Worm (Caenorhabditis elegans) whole organism, L1 larva: Measurements from ENCODE around the gene lst-4.

Experiments
- C04F5.9 ChIP-seq: sonication (generic microtip); optimal IDR thresholded peaks from 2 replicates; lab custom pipeline; 2016; ENCODE audit warnings: missing genetic modification characterization, missing compliant biosample characterization
- C16A3.4 ChIP-seq: fragments of 150-350 bp; optimal IDR thresholded peaks from 2 replicates; lab custom pipeline; 2014; ENCODE audit warnings: missing biosample characterization, missing genetic modification characterization
- C34B4.2 ChIP-seq: sonication (generic microtip); optimal IDR thresholded peaks from 2 replicates; lab custom pipeline; 2017; ENCODE audit warnings: mild to moderate bottlenecking, missing genetic modification characterization, missing compliant biosample characterization
- F16B12.6 ChIP-seq: fragments of 150-350 bp; optimal IDR thresholded peaks from 2 replicates; lab custom pipeline; 2014; ENCODE audit warnings: missing biosample characterization, missing genetic modification characterization
- aha-1 ChIP-seq: fragments of 150-350 bp; optimal IDR thresholded peaks from 2 replicates; lab custom pipeline; 2014; ENCODE audit warnings: missing biosample characterization, missing genetic modification characterization
- alr-1 ChIP-seq: fragments of 200-800 bp; sonication (Bioruptor generic); optimal IDR thresholded peaks from 2 replicates; lab custom pipeline; 2018; ENCODE audit warnings: borderline replicate concordance, mild to moderate bottlenecking, missing genetic modification characterization, missing compliant biosample characterization
- aly-2 ChIP-seq: fragments of 150-350 bp; optimal IDR thresholded peaks from 2 replicates; lab custom pipeline; 2014; ENCODE audit warnings: missing biosample characterization, missing genetic modification characterization
- ama-1 ChIP-seq: fragments of 150-350 bp; optimal IDR thresholded peaks from 2 replicates; lab custom pipeline; 2014
- blmp-1 ChIP-seq: fragments of 150-350 bp; optimal IDR thresholded peaks from 2 replicates; lab custom pipeline; 2014; ENCODE audit warnings: missing biosample characterization, missing genetic modification characterization
- ceh-63 ChIP-seq: fragments of 200-800 bp; sonication (Bioruptor generic); optimal IDR thresholded peaks from 2 replicates; lab custom pipeline; 2018; ENCODE audit warnings: mild to moderate bottlenecking, missing genetic modification characterization, missing compliant biosample characterization
- ceh-8 ChIP-seq: fragments of 200-800 bp; sonication (Bioruptor generic); optimal IDR thresholded peaks from 2 replicates; lab custom pipeline; 2018; ENCODE audit warnings: mild to moderate bottlenecking, missing genetic modification characterization, moderate library complexity, missing compliant biosample characterization
- ceh-82 ChIP-seq, 3 experiments: fragments of 150-350 bp in 1 of 3; sonication (generic microtip) in 2 of 3; optimal IDR thresholded peaks; 2 replicates each; lab custom pipeline; 2014 to 2017; ENCODE audit warnings: missing biosample characterization in 3 of 3, missing genetic modification characterization in 3 of 3
- ceh-90 ChIP-seq: sonication (generic microtip); optimal IDR thresholded peaks from 2 replicates; lab custom pipeline; 2016; ENCODE audit warnings: missing genetic modification characterization, missing compliant biosample characterization
- dpl-1 ChIP-seq, 3 experiments: fragments of 150-350 bp in 2 of 3; sonication (generic microtip) in 1 of 3; optimal IDR thresholded peaks; 2 replicates each; lab custom pipeline; 2014 to 2017; ENCODE audit warnings: missing biosample characterization in 3 of 3, missing genetic modification characterization in 3 of 3, missing genetic modification reagents in 3 of 3
- dsc-1 ChIP-seq: sonication (generic microtip); optimal IDR thresholded peaks from 2 replicates; lab custom pipeline; 2016; ENCODE audit warnings: mild to moderate bottlenecking, missing genetic modification characterization, missing compliant biosample characterization
- egl-13 ChIP-seq: sonication (generic microtip); optimal IDR thresholded peaks from 2 replicates; lab custom pipeline; 2016; ENCODE audit warnings: missing genotype, missing genetic modification reagents, missing genetic modification characterization, missing compliant biosample characterization
- elt-2 ChIP-seq: sonication (generic microtip); optimal IDR thresholded peaks from 2 replicates; lab custom pipeline; 2016; ENCODE audit warnings: missing genetic modification characterization, mild to moderate bottlenecking, inconsistent platforms, missing compliant biosample characterization, missing genetic modification reagents
- elt-3 ChIP-seq, 6 experiments: fragments of 150-350 bp in 1 of 6; sonication (generic microtip); optimal IDR thresholded peaks; 2 replicates each; lab custom pipeline; 2017 to 2018; ENCODE audit warnings: missing biosample characterization in 6 of 6, missing genetic modification characterization in 6 of 6, inconsistent platforms in 1 of 6
- fkh-4 ChIP-seq: sonication (generic microtip); optimal IDR thresholded peaks from 2 replicates; lab custom pipeline; 2016; ENCODE audit warnings: missing compliant biosample characterization, missing genetic modification characterization, borderline replicate concordance
- fkh-8 ChIP-seq: sonication (generic microtip); optimal IDR thresholded peaks from 2 replicates; lab custom pipeline; 2016; ENCODE audit warnings: mild to moderate bottlenecking, missing genetic modification characterization, missing compliant biosample characterization
- fos-1 ChIP-seq: fragments of 150-350 bp; optimal IDR thresholded peaks from 2 replicates; lab custom pipeline; 2014; ENCODE audit warnings: missing biosample characterization, missing genetic modification characterization
- hlh-17 ChIP-seq: fragments of 200-800 bp; sonication (Bioruptor generic); optimal IDR thresholded peaks from 2 replicates; lab custom pipeline; 2018; ENCODE audit warnings: missing genetic modification characterization, mild to moderate bottlenecking, missing compliant biosample characterization, moderate library complexity, borderline replicate concordance
- irx-1 ChIP-seq: sonication (generic microtip); optimal IDR thresholded peaks from 2 replicates; lab custom pipeline; 2016; ENCODE audit warnings: missing genetic modification characterization, missing compliant biosample characterization
- jun-1 ChIP-seq: fragments of 150-350 bp; optimal IDR thresholded peaks from 2 replicates; lab custom pipeline; 2014; ENCODE audit warnings: missing biosample characterization, missing genetic modification reagents, missing genetic modification characterization
- lin-13 ChIP-seq: fragments of 150-350 bp; optimal IDR thresholded peaks from 2 replicates; lab custom pipeline; 2014; ENCODE audit warnings: missing biosample characterization, missing genetic modification reagents, missing genetic modification characterization
- lin-14 ChIP-seq: fragments of 200-800 bp; sonication (Bioruptor generic); optimal IDR thresholded peaks from 2 replicates; lab custom pipeline; 2018; ENCODE audit warnings: mild to moderate bottlenecking, missing genetic modification characterization, moderate library complexity, missing compliant biosample characterization
- lir-3 ChIP-seq: sonication (generic microtip); optimal IDR thresholded peaks from 2 replicates; lab custom pipeline; 2016; ENCODE audit warnings: mild to moderate bottlenecking, missing genetic modification characterization, moderate library complexity, missing compliant biosample characterization; ENCODE audit not compliant: poor library complexity
- lsy-2 ChIP-seq, 2 experiments: fragments of 150-350 bp; optimal IDR thresholded peaks; 2 replicates each; lab custom pipeline; 2014; ENCODE audit warnings: missing biosample characterization in 2 of 2, missing genetic modification characterization in 2 of 2
- mdl-1 ChIP-seq, 2 experiments: fragments of 150-350 bp; optimal IDR thresholded peaks; 2 replicates each; lab custom pipeline; 2014 to 2017; ENCODE audit warnings: missing biosample characterization in 2 of 2, missing genetic modification characterization in 2 of 2, inconsistent platforms in 1 of 2
- mep-1 ChIP-seq: fragments of 150-350 bp; optimal IDR thresholded peaks from 2 replicates; lab custom pipeline; 2014; ENCODE audit warnings: missing biosample characterization, missing genetic modification characterization
- nhr-12 ChIP-seq: sonication (generic microtip); optimal IDR thresholded peaks from 2 replicates; lab custom pipeline; 2017; ENCODE audit warnings: missing biosample characterization, missing genetic modification characterization
- nhr-19 ChIP-seq: fragments of 200-800 bp; sonication (Bioruptor generic); conservative IDR thresholded peaks from 2 replicates; pipeline ENCODE4 v1.3.6; 2022; ENCODE audit warnings: missing genetic modification characterization, missing compliant biosample characterization
- nhr-237 ChIP-seq: fragments of 150-350 bp; optimal IDR thresholded peaks from 2 replicates; lab custom pipeline; 2014; ENCODE audit warnings: missing biosample characterization, missing genetic modification characterization
- nhr-47 ChIP-seq: sonication (generic microtip); optimal IDR thresholded peaks from 2 replicates; lab custom pipeline; 2016; ENCODE audit warnings: mild to moderate bottlenecking, missing genetic modification characterization, moderate library complexity, missing compliant biosample characterization
- nhr-71 ChIP-seq: sonication (generic microtip); optimal IDR thresholded peaks from 2 replicates; lab custom pipeline; 2016; ENCODE audit warnings: mild to moderate bottlenecking, missing genetic modification characterization, moderate library complexity, missing compliant biosample characterization
- nhr-77 ChIP-seq: fragments of 150-350 bp; optimal IDR thresholded peaks from 2 replicates; lab custom pipeline; 2014; ENCODE audit warnings: missing biosample characterization, missing genetic modification characterization
- nhr-84 ChIP-seq: sonication (generic microtip); optimal IDR thresholded peaks from 2 replicates; lab custom pipeline; 2017; ENCODE audit warnings: missing biosample characterization, missing genetic modification characterization
- nhr-90 ChIP-seq: sonication (generic microtip); optimal IDR thresholded peaks from 2 replicates; lab custom pipeline; 2016; ENCODE audit warnings: mild to moderate bottlenecking, missing genetic modification characterization, missing compliant biosample characterization; ENCODE audit not compliant: poor library complexity
- pag-3 ChIP-seq: sonication (generic microtip); optimal IDR thresholded peaks from 2 replicates; lab custom pipeline; 2017; ENCODE audit warnings: missing genetic modification characterization, mild to moderate bottlenecking, missing compliant biosample characterization, antibody characterized with exemption, borderline replicate concordance; ENCODE audit not compliant: insufficient read depth
- pax-3 ChIP-seq: fragments of 200-800 bp; sonication (Bioruptor generic); optimal IDR thresholded peaks from 2 replicates; lab custom pipeline; 2018; ENCODE audit warnings: mild to moderate bottlenecking, missing genetic modification characterization, moderate library complexity, missing compliant biosample characterization
- skn-1 ChIP-seq: fragments of 150-350 bp; optimal IDR thresholded peaks from 2 replicates; lab custom pipeline; 2014; ENCODE audit warnings: missing biosample characterization, missing genetic modification characterization
- snpc-4 ChIP-seq: fragments of 150-350 bp; optimal IDR thresholded peaks from 2 replicates; lab custom pipeline; 2014; ENCODE audit warnings: missing biosample characterization, missing genetic modification characterization
- sptf-1 ChIP-seq: fragments of 150-350 bp; optimal IDR thresholded peaks from 2 replicates; lab custom pipeline; 2014; ENCODE audit warnings: missing biosample characterization, missing genetic modification characterization
- sup-37 ChIP-seq: fragments of 200-800 bp; sonication (Bioruptor generic); optimal IDR thresholded peaks from 2 replicates; lab custom pipeline; 2018; ENCODE audit warnings: mild to moderate bottlenecking, missing genetic modification characterization, missing compliant biosample characterization
- tbx-2 ChIP-seq: sonication (generic microtip); optimal IDR thresholded peaks from 2 replicates; lab custom pipeline; 2016; ENCODE audit warnings: missing genetic modification characterization, missing compliant biosample characterization
- unc-130 ChIP-seq: fragments of 150-350 bp; optimal IDR thresholded peaks from 2 replicates; lab custom pipeline; 2017; ENCODE audit warnings: missing biosample characterization, missing genetic modification characterization, inconsistent platforms
- unc-62 ChIP-seq: fragments of 150-350 bp; optimal IDR thresholded peaks from 2 replicates; lab custom pipeline; 2014; ENCODE audit warnings: missing biosample characterization, missing genetic modification reagents, missing genetic modification characterization
- vab-15 ChIP-seq: sonication (generic microtip); optimal IDR thresholded peaks from 2 replicates; lab custom pipeline; 2017; ENCODE audit warnings: missing genotype, mild to moderate bottlenecking, missing genetic modification characterization, missing compliant biosample characterization
- xbp-1 ChIP-seq: sonication (generic microtip); optimal IDR thresholded peaks from 2 replicates; lab custom pipeline; 2016; ENCODE audit warnings: missing genetic modification characterization, missing compliant biosample characterization
- ztf-11 ChIP-seq, 2 experiments: sonication (generic microtip); optimal IDR thresholded peaks; 2 replicates each; lab custom pipeline; 2016 to 2017; ENCODE audit warnings: missing genetic modification characterization in 2 of 2, missing biosample characterization in 1 of 2, missing compliant biosample characterization in 1 of 2

lst-4 gene

DNA sequence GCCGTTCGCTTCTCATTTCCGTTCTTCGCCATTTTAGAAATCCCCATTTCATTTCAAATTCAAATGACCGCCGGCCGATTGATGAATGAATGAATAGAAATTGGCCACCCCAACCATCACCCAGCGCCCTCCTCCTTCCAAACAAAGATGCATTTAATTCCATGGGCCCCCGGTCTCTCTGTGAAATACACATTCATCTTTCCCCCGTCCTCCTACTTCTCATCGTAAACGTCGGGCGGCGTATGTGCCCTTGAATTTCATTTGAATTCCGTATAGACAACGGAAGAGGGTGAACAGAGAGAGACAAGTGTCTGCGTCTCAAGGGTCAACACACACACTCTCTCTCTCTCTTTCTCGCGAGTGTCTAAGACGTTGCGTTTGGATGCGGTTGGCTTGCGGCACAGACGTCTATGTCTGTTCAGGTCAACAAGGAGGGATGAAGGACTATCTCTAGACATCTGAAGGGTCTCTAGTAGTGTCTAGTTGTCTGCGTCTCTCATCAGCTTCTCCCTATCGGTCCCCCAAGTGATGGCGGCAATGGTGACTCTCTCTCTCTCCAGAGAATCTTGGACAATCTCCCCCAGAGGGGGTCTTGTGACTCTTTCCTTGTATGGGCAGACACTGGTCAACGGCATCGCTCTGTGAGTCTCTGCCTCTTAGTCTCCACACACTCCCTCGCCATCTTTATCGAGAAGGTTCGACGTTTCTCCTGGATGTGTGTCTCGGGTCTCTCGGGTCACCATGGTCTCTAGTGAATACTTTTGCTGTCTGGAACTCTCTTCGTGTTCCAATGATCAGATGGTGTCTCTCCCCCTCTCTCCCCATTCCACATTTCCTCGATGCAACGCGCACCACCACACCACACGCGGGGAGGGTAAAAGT, 36.8 kb downstream of the lst-4 start (continued):
- TF ChIP-seq jun-1 (tag; lab: Kevin White, UChicago), result peak; percentile 60
- TF ChIP-seq F16B12.6 (tag; lab: Kevin White, UChicago), result no peak
- TF ChIP-seq nhr-77 (tag; lab: Kevin White, UChicago), result no peak
- no peak for TF ChIP-seq ceh-8 (GFP tag; lab: Kevin White, UChicago)
- no peak for TF ChIP-seq pag-3 (tag; lab: Kevin White, UChicago)
- TF ChIP-seq aly-2 (tag; lab: Kevin White, UChicago), result no peak
- TF ChIP-seq mep-1 (tag; lab: Kevin White, UChicago), result peak; percentile 65
- TF ChIP-seq fkh-4 (tag; lab: Kevin White, UChicago), result peak; percentile 64
- peak; percentile 86 for TF ChIP-seq lin-13 (GFP tag; lab: Kevin White, UChicago)
- peak; percentile 66 for TF ChIP-seq lin-14 (GFP tag; lab: Kevin White, UChicago)
- TF ChIP-seq nhr-19, result peak; percentile 78
- TF ChIP-seq nhr-47 (tag; lab: Kevin White, UChicago), result peak; percentile 92
- no peak for TF ChIP-seq nhr-12
- peak; percentile 96 for TF ChIP-seq nhr-71
- TF ChIP-seq fos-1 (tag; lab: Kevin White, UChicago), result peak; percentile 17
- peak; percentile 44 to 75 (median 72) for TF ChIP-seq ceh-82 (tag; optimal IDR thresholded peaks at IDR 0.05; lab: Kevin White, UChicago)
- TF ChIP-seq sup-37, result no peak
- peak; percentile 73 for TF ChIP-seq fkh-8
- peak; percentile 13 for TF ChIP-seq snpc-4 (tag; lab: Kevin White, UChicago)
- peak; percentile 85 for TF ChIP-seq tbx-2 (tag; lab: Kevin White, UChicago)
- peak; percentile 75 for TF ChIP-seq xbp-1
- TF ChIP-seq unc-62 (GFP tag; lab: Kevin White, UChicago), result no peak
- TF ChIP-seq egl-13 (tag; lab: Kevin White, UChicago), result peak; percentile 91
- no peak for TF ChIP-seq sptf-1 (tag; lab: Kevin White, UChicago)
- TF ChIP-seq blmp-1 (tag; lab: Kevin White, UChicago), result peak; percentile 36
- no peak for TF ChIP-seq nhr-84 (tag; lab: Kevin White, UChicago)
- TF ChIP-seq lir-3 (tag; lab: Kevin White, UChicago), result peak; percentile 67
- TF ChIP-seq lsy-2 (tag; optimal IDR thresholded peaks at IDR 0.05; lab: Kevin White, UChicago), result peak; percentile 66 to 81
- TF ChIP-seq hlh-17 (GFP tag; lab: Kevin White, UChicago), result no peak
- peak; percentile 69 for TF ChIP-seq nhr-90
- TF ChIP-seq unc-130 (tag; lab: Kevin White, UChicago), result no peak
- TF ChIP-seq ztf-11 (tag; optimal IDR thresholded peaks at IDR 0.05; lab: Kevin White, UChicago), result peak in 1 of 2 experiments; percentile 81
- peak; percentile 78 for TF ChIP-seq pax-3 (tag; lab: Kevin White, UChicago)
- peak; percentile 33 for TF ChIP-seq ama-1 (lab: Kevin White, UChicago)
- TF ChIP-seq aha-1, result peak; percentile 66
- TF ChIP-seq C16A3.4 (tag; lab: Kevin White, UChicago), result no peak
- peak; percentile 48 for TF ChIP-seq C34B4.2 (tag; lab: Kevin White, UChicago)
- TF ChIP-seq alr-1 (tag; lab: Kevin White, UChicago), result no peak
- TF ChIP-seq elt-3 (tag; optimal IDR thresholded peaks at IDR 0.05; lab: Kevin White, UChicago), result no peak
- peak; percentile 49 for TF ChIP-seq elt-2
- TF ChIP-seq mdl-1 (tag; optimal IDR thresholded peaks at IDR 0.05; lab: Kevin White, UChicago), result peak; percentile 13 to 18
- peak; percentile 51 for TF ChIP-seq skn-1
- peak; percentile 75 for TF ChIP-seq dsc-1 (tag; lab: Kevin White, UChicago)
- no peak for TF ChIP-seq ceh-90
- no peak for TF ChIP-seq nhr-237
- TF ChIP-seq C04F5.9 (tag; lab: Kevin White, UChicago), result no peak
- TF ChIP-seq vab-15 (tag; lab: Kevin White, UChicago), result no peak
- peak; percentile 19 to 58 (median 50) for TF ChIP-seq dpl-1 (GFP tag; optimal IDR thresholded peaks at IDR 0.05; lab: Kevin White, UChicago)
- TF ChIP-seq ceh-63 (GFP tag; lab: Kevin White, UChicago), result peak; percentile 39
- TF ChIP-seq irx-1 (tag; lab: Kevin White, UChicago), result peak; percentile 8
